Worm (Caenorhabditis elegans): Measurements from ENCODE around the gene pik-1.
"Not testable (repeated sequence)": the region's sequence is repeated elsewhere in the genome, so short reads cannot be mapped to it uniquely, and the experiment has no call there.

The pik-1 gene

ce11 chrIV:13454698-13455097 is 38.9 kb downstream of the pik-1 start, which contains the start of gene uso-1:
Gene uso-1 (minus strand): TSS chrIV:13454798.
- TF ChIP-seq scrt-1 (GFP tag; IDR thresholded peaks at IDR 0.05) = no peak

DNA sequence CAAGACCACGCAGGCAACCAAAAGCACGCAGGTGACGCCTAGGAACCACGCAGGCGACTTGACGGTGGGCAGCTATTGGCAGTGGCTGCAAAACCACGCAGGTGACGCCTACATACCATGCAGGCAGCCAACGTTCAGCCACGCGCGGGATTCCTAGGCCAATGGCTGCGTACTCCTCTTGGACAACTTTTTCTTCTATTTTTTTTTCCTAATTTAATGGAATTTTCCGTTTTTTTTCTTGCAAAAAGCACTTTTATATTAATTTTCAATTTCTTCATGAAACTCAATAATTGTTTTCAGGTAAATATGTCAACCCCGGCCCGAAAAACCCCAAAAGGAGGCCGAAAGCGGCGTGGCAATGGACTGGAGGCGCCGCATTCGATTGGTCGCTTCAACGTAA is 39.4 kb downstream of the pik-1 start, which contains the start of gene Y38H8A.7:
Y38H8A.7 (plus strand) TSS at position 301 of the 400 bp plus-strand sequence.
- TF ChIP-seq hmbx-1 (tag; optimal IDR thresholded peaks at IDR 0.05); tbx-11 (GFP tag; IDR thresholded peaks at IDR 0.05); scrt-1 (GFP tag; IDR thresholded peaks at IDR 0.05): not testable (repeated sequence)

DNA sequence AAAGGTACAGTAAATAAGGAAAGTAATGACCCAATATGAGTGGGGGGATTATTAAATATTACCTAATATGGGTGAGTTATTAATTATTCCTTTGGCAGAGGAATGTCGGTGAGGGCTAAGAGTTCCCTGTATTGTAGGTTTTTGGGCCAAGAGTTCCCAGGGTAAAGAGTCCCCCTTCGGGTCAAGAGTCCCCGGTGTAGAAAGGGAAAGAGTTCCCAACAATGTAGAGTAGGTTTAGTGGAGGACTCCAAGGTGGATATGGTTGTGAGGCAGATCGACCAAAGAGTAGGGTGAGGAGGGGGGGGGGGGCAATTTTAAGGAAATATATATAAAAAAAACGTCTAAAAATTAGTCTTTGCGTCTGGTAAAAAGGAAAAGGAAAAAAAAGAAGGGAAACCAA is 41.1 kb downstream of the pik-1 start:
- TF ChIP-seq hmg-4 (GFP tag; optimal IDR thresholded peaks at IDR 0.05) (no peak), flt-1 (GFP tag; IDR thresholded peaks at IDR 0.05) (no peak), hnd-1 (tag; optimal IDR thresholded peaks at IDR 0.05) (no peak), hmbx-1 (tag; optimal IDR thresholded peaks at IDR 0.05) (no peak), pes-1 (GFP tag; IDR thresholded peaks at IDR 0.05) (no peak), ets-7 (tag; optimal IDR thresholded peaks at IDR 0.05) (no peak), ceh-13 (GFP tag; optimal IDR thresholded peaks at IDR 0.05) (no peak), ceh-36 (tag; optimal IDR thresholded peaks at IDR 0.05) (no peak), B0310.2 (tag; optimal IDR thresholded peaks at IDR 0.05) (no peak), tbx-37 (GFP tag; conservative IDR thresholded peaks at IDR 0.05) (no peak), ama-1 (optimal IDR thresholded peaks at IDR 0.05) (no peak), sea-1 (GFP tag; conservative IDR thresholded peaks at IDR 0.05) (no peak), scrt-1 (GFP tag; IDR thresholded peaks at IDR 0.05) (no peak), tbx-11 (GFP tag; IDR thresholded peaks at IDR 0.05) (no peak), F13C5.2 (tag; optimal IDR thresholded peaks at IDR 0.05) (no peak), tra-4 (tag; optimal IDR thresholded peaks at IDR 0.05) (no peak), aly-1 (tag; optimal IDR thresholded peaks at IDR 0.05) (no peak)

DNA sequence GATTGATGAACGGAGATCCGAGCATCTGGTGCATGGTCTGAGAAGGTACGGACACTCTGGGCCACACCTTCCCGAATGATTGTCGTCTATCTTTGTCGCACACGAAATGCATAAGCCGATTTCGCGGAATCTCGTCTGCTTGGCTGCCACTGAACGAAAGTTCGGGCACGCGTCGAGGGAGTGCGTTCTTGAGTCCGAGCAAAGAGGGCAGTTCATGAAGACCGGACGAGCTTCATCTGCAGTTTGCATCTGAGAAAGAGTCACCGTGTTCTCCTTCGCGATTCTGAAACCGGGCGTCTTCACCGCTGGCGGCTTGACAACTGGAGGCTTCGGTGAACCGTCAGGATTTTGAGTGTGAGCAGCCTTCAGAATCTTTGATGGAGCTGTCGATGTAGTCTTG is 42.4 kb downstream of the pik-1 start:
- TF ChIP-seq ets-7 (tag; optimal IDR thresholded peaks at IDR 0.05) = no peak
- no peak for TF ChIP-seq pes-1 (GFP tag; IDR thresholded peaks at IDR 0.05)
- 0 out of 2 replicates have a peak, but pooled peaks have one; percentile 5 for TF ChIP-seq scrt-1 (GFP tag; IDR thresholded peaks at IDR 0.05)
- TF ChIP-seq hnd-1 (tag; optimal IDR thresholded peaks at IDR 0.05) = no peak
- no peak for TF ChIP-seq hmg-4 (GFP tag; optimal IDR thresholded peaks at IDR 0.05)
- TF ChIP-seq tbx-37 (GFP tag; conservative IDR thresholded peaks at IDR 0.05) = no peak
- TF ChIP-seq hmbx-1 (tag; optimal IDR thresholded peaks at IDR 0.05) = no peak
- TF ChIP-seq B0310.2 (tag; optimal IDR thresholded peaks at IDR 0.05) = no peak
- TF ChIP-seq flt-1 (GFP tag; IDR thresholded peaks at IDR 0.05) = no peak

- TF ChIP-seq tbx-37 (GFP tag; conservative IDR thresholded peaks at IDR 0.05) (no peak), hmbx-1 (tag; optimal IDR thresholded peaks at IDR 0.05) (no peak), ama-1 (optimal IDR thresholded peaks at IDR 0.05) (no peak)
These were observed 45.0 kb downstream of the pik-1 start, which contains the start of gene Y38H8A.12 for ce11 chrIV:13460876-13461275. Gene Y38H8A.12 (minus strand): TSS chrIV:13460976.

DNA sequence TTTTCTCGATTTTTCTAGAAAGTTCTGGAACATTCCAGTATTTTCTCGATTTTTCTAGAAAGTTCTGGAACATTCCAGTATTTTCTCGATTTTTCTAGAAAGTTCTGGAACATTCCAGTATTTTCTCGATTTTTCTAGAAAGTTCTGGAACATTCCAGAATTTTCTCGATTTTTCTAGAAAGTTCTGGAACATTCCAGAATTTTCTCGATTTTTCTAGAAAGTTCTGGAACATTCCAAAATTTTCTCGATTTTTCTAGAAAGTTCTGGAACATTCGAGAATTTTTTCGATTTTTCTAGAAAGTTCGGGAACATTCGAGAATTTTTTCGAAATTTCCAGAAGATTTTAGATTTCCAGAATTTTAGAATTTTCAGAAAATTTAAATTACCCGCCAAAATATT is 48.0 kb downstream of the pik-1 start:
- TF ChIP-seq flt-1 (GFP tag; IDR thresholded peaks at IDR 0.05) = peak; percentile 62; the same call in 1 of the 2 replicates
- peak; percentile 66; the same call in 1 of the 2 replicates for TF ChIP-seq pes-1 (GFP tag; IDR thresholded peaks at IDR 0.05)

DNA sequence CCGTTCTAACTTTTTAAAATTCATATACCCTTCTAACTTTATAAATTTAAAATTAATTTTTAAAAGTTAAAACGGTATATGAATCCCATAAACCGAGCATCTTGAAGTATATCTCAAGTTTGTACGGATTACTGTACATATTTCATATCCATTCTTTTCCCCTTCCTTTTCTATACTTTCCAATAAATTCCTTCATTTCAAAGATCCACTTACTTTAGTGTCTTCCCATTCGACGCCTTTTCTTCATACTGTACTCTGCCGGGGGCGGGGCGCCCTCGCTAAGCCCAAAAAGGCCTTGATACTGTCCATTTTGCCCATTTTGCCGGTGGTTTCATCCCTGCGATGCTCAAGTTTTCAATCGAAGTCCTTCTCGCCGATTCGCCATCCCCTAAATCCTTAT is 50.0 kb downstream of the pik-1 start, which contains the start of gene fezf-1:
fezf-1 (plus strand) TSS at position 301 of the 400 bp plus-strand sequence.
- no peak for TF ChIP-seq scrt-1 (GFP tag; IDR thresholded peaks at IDR 0.05)
- no peak for TF ChIP-seq tbx-11 (GFP tag; IDR thresholded peaks at IDR 0.05)
- no peak for TF ChIP-seq tbx-37 (GFP tag; conservative IDR thresholded peaks at IDR 0.05)
- no peak for TF ChIP-seq hnd-1 (tag; optimal IDR thresholded peaks at IDR 0.05)
- no peak for TF ChIP-seq flt-1 (GFP tag; IDR thresholded peaks at IDR 0.05)

Measured in whole organism, early embryonic.